Fruit fly (Drosophila melanogaster): ENCODE measurements around the gene Septin1.

Gene Septin1

DNA sequence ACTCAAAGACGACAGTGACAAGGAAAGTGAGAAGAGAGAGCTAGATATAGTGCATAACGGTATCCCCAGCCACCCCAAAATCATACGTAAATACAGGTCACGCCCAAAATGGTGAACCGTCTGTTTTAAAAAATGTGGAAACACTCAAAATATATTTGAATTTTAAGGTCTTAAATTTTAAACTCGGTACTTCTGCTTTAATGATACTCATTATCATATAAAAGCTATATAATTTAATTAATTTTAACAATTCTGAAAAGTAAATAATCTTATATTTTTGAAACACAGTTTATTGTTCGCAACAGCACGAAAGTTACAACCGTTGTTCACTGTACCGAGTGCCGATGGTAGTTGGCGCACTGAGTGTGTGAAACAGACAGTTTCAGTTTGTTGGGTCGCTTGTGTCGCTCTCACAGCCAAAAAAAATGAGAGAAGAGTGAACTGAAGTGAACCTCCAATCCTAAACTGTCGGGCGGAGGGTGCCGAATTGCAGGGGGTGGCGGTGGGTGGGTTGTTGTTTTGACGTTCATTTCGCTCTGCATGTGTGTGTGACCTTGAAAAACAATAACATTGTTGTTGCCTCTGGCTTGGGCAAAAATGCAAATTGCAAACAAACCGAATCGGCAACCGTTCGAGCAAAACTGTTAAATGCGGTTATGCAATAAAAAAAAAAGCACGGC, 8.4 kb downstream of the Septin1 start (continued):
- TF ChIP-seq CG5245 (GFP tag; optimal IDR thresholded peaks at IDR 0.05) (peak; percentile 61), ato (GFP tag; IDR thresholded peaks at IDR 0.05; ENCODE audit: partially characterized antibody) (no peak), CG10654 (GFP tag; optimal IDR thresholded peaks at IDR 0.05) (peak; percentile 78), CG31365 (tag; optimal IDR thresholded peaks at IDR 0.05) (peak; percentile 37), CG4424 (GFP tag; optimal IDR thresholded peaks at IDR 0.05) (peak; percentile 86), Dp (GFP tag; optimal IDR thresholded peaks at IDR 0.05) (peak; percentile 10), CG12299 (tag; optimal IDR thresholded peaks at IDR 0.05) (peak; percentile 93), CG5953 (GFP tag; IDR thresholded peaks at IDR 0.05) (peak; percentile 57; the same call in 1 of the 2 replicates), Doc2 (GFP tag; IDR thresholded peaks at IDR 0.05) (peak; percentile 51; the same call in 1 of the 2 replicates), CG16813 (GFP tag; IDR thresholded peaks at IDR 0.05; ENCODE audit: partially characterized antibody) (no peak), CG10366 (GFP tag; IDR thresholded peaks at IDR 0.05) (peak; percentile 87), CG10462 (GFP tag; optimal IDR thresholded peaks at IDR 0.05) (peak; percentile 78), sd (tag; optimal IDR thresholded peaks at IDR 0.05) (peak; percentile 77), Dll (GFP tag; IDR thresholded peaks at IDR 0.05; ENCODE audit: partially characterized antibody) (no peak), prd (optimal IDR thresholded peaks at IDR 0.05) (no peak), prd (GFP tag; IDR thresholded peaks at IDR 0.05) (peak; percentile 90), CG7372 (GFP tag; IDR thresholded peaks at IDR 0.05) (peak; percentile 88), yki (optimal IDR thresholded peaks at IDR 0.05) (no peak), Dref (GFP tag; IDR thresholded peaks at IDR 0.05) (no peak), Pdp1 (GFP tag; optimal IDR thresholded peaks at IDR 0.05) (peak; percentile 54 to 64), run (tag; optimal IDR thresholded peaks at IDR 0.05) (peak; percentile 85), CG3281 (GFP tag; optimal IDR thresholded peaks at IDR 0.05) (peak; percentile 95), Atf6 (GFP tag; IDR thresholded peaks at IDR 0.05) (peak; percentile 89), Hand (GFP tag; optimal IDR thresholded peaks at IDR 0.05) (peak; percentile 93), Sry-δ (GFP tag; optimal IDR thresholded peaks at IDR 0.05) (no peak), Opbp (GFP tag; IDR thresholded peaks at IDR 0.05; ENCODE audit: partially characterized antibody) (no peak), CG34224 (GFP tag; IDR thresholded peaks at IDR 0.05; ENCODE audit: partially characterized antibody) (no peak), Camta (GFP tag; optimal IDR thresholded peaks at IDR 0.05) (no peak), bigmax (GFP tag; optimal IDR thresholded peaks at IDR 0.05) (peak; percentile 25), CG18476 (GFP tag; optimal IDR thresholded peaks at IDR 0.05) (peak; percentile 78), Fer3 (tag; optimal IDR thresholded peaks at IDR 0.05) (peak; percentile 93), CG10147 (GFP tag; optimal IDR thresholded peaks at IDR 0.05) (peak; percentile 93), Ets97D (GFP tag; optimal IDR thresholded peaks at IDR 0.05) (no peak), chinmo (GFP tag; IDR thresholded peaks at IDR 0.05; ENCODE audit: partially characterized antibody) (0 out of 4 replicates have a peak, but pooled peaks have one; percentile 64), CG17612 (GFP tag; IDR thresholded peaks at IDR 0.05) (no peak), esg (GFP tag; conservative IDR thresholded peaks at IDR 0.05) (peak; percentile 88), ro (GFP tag; IDR thresholded peaks at IDR 0.05) (no peak; the same call in 1 of the 2 replicates), vvl (GFP tag; IDR thresholded peaks at IDR 0.05) (peak; percentile 88), CG2120 (GFP tag; optimal IDR thresholded peaks at IDR 0.05) (peak; percentile 63), luna (GFP tag; optimal IDR thresholded peaks at IDR 0.05) (no peak), Rfx (GFP tag; IDR thresholded peaks at IDR 0.05) (peak; percentile 90), CG11456 (GFP tag; IDR thresholded peaks at IDR 0.05) (peak; percentile 83), croc (GFP tag; conservative IDR thresholded peaks at IDR 0.05) (peak; percentile 83), org-1 (GFP tag; optimal IDR thresholded peaks at IDR 0.05) (peak; percentile 91), sob (GFP tag; IDR thresholded peaks at IDR 0.05) (peak; percentile 85), ttk (GFP tag; IDR thresholded peaks at IDR 0.05) (peak; percentile 83), dimm (GFP tag; IDR thresholded peaks at IDR 0.05) (peak; percentile 72), eve (GFP tag; optimal IDR thresholded peaks at IDR 0.05) (no peak), stwl (tag; optimal IDR thresholded peaks at IDR 0.05) (no peak), CG2199 (GFP tag; IDR thresholded peaks at IDR 0.05) (0 out of 3 replicates have a peak, but pooled peaks have one; percentile 61)

Measured in whole organism, embryonic.